Fruit fly (Drosophila melanogaster) whole organism, embryonic: ENCODE measurements around the gene CG6236.

Source experiments
- Atf6 ChIP-seq: fragments of 200-800 bp; sonication (Bioruptor generic); IDR thresholded peaks from 2 replicates; pipeline ENCODE4 v1.3.6; 2022; ENCODE audit warnings: missing biosample characterization, missing genetic modification characterization
- Bgb ChIP-seq: fragments of 200-800 bp; sonication (Bioruptor generic); IDR thresholded peaks from 2 replicates; pipeline ENCODE4 v1.3.6; 2022; ENCODE audit warnings: missing biosample characterization, missing genetic modification characterization; ENCODE audit not compliant: partially characterized antibody
- CG10979 ChIP-seq: fragments of 200-800 bp; sonication (Bioruptor generic); optimal IDR thresholded peaks from 2 replicates; lab custom pipeline; 2018; ENCODE audit warnings: missing biosample characterization, mild to moderate bottlenecking, missing genetic modification characterization, moderate library complexity
- CG1233 ChIP-seq: fragments of 200-800 bp; sonication (Bioruptor generic); optimal IDR thresholded peaks from 4 replicates; lab custom pipeline; 2018; ENCODE audit warnings: missing biosample characterization, mild to moderate bottlenecking, missing genetic modification characterization
- CG12659 ChIP-seq: fragments of 200-800 bp; sonication (Bioruptor generic); optimal IDR thresholded peaks from 3 replicates; lab custom pipeline; 2017; ENCODE audit warnings: mild to moderate bottlenecking, missing biosample characterization, missing genetic modification reagents, missing genetic modification characterization
- CG14710 ChIP-seq: fragments of 200-800 bp; sonication (Bioruptor generic); optimal IDR thresholded peaks from 3 replicates; lab custom pipeline; 2019; ENCODE audit warnings: missing biosample characterization, mild to moderate bottlenecking, missing genetic modification characterization, moderate library complexity
- CG15696 ChIP-seq: fragments of 200-800 bp; sonication (Bioruptor generic); optimal IDR thresholded peaks from 2 replicates; lab custom pipeline; 2019; ENCODE audit warnings: missing biosample characterization, mild to moderate bottlenecking, missing genetic modification characterization, moderate library complexity
- CG1602 ChIP-seq: fragments of 200-800 bp; sonication (Bioruptor generic); optimal IDR thresholded peaks from 3 replicates; lab custom pipeline; 2016; ENCODE audit warnings: missing biosample characterization, missing genetic modification characterization
- CG17568 ChIP-seq: fragments of 200-800 bp; sonication (Bioruptor generic); optimal IDR thresholded peaks from 2 replicates; lab custom pipeline; 2018; ENCODE audit warnings: missing biosample characterization, mild to moderate bottlenecking, missing genetic modification characterization, moderate library complexity
- CG18011 ChIP-seq: fragments of 200-800 bp; sonication (Bioruptor generic); optimal IDR thresholded peaks from 2 replicates; lab custom pipeline; 2017; ENCODE audit warnings: missing biosample characterization, missing genetic modification characterization, mild to moderate bottlenecking, moderate library complexity, missing genotype
- CG2889 ChIP-seq: fragments of 200-800 bp; sonication (Bioruptor generic); IDR thresholded peaks from 3 replicates; pipeline ENCODE4 v1.3.6; 2022; ENCODE audit warnings: missing biosample characterization, missing genetic modification characterization
- CG30403 ChIP-seq: fragments of 200-800 bp; sonication (Bioruptor generic); optimal IDR thresholded peaks from 3 replicates; lab custom pipeline; 2016; ENCODE audit warnings: missing biosample characterization, missing genetic modification characterization
- CG33557 ChIP-seq: fragments of 200-800 bp; sonication (Bioruptor generic); optimal IDR thresholded peaks from 2 replicates; lab custom pipeline; 2019; ENCODE audit warnings: missing biosample characterization, mild to moderate bottlenecking, missing genetic modification characterization, moderate library complexity
- CG3726 ChIP-seq: fragments of 200-800 bp; sonication (Bioruptor generic); IDR thresholded peaks from 3 replicates; pipeline ENCODE4, ENCODE4 v1.3.6; 2022; ENCODE audit warnings: missing biosample characterization, missing genetic modification characterization
- CG3847 ChIP-seq: fragments of 200-800 bp; sonication (Bioruptor generic); IDR thresholded peaks from 2 replicates; pipeline ENCODE4 v1.3.6; 2022; ENCODE audit warnings: missing biosample characterization, missing genetic modification characterization
- CG5953 ChIP-seq: fragments of 200-800 bp; sonication (Bioruptor generic); IDR thresholded peaks from 2 replicates; pipeline ENCODE4 v1.3.6; 2022; ENCODE audit warnings: missing biosample characterization, missing genetic modification characterization
- CG8290 ChIP-seq, 3 experiments: fragments of 200-800 bp; sonication (Bioruptor generic); optimal IDR thresholded peaks; 2 replicates each; lab custom pipeline; 2016 to 2019; ENCODE audit warnings: missing biosample characterization in 3 of 3, missing genetic modification characterization in 3 of 3, mild to moderate bottlenecking in 2 of 3, moderate library complexity in 1 of 3
- CG8765 ChIP-seq: fragments of 200-800 bp; sonication (Bioruptor generic); IDR thresholded peaks from 2 replicates; pipeline ENCODE4 v1.3.6; 2022; ENCODE audit warnings: missing biosample characterization, missing genetic modification characterization
- CG9437 ChIP-seq: fragments of 200-800 bp; sonication (Bioruptor generic); optimal IDR thresholded peaks from 2 replicates; lab custom pipeline; 2018; ENCODE audit warnings: missing biosample characterization, mild to moderate bottlenecking, missing genetic modification characterization
- Dip3 ChIP-seq: fragments of 200-800 bp; sonication (Bioruptor generic); optimal IDR thresholded peaks from 3 replicates; lab custom pipeline; 2016; ENCODE audit warnings: missing biosample characterization, missing genetic modification characterization
- Drgx ChIP-seq: fragments of 200-800 bp; sonication (Bioruptor generic); IDR thresholded peaks from 2 replicates; pipeline ENCODE4 v1.3.6; 2022; ENCODE audit warnings: missing biosample characterization, missing genetic modification characterization
- E2f1 ChIP-seq: fragments of 200-800 bp; sonication (Bioruptor generic); IDR thresholded peaks from 2 replicates; pipeline ENCODE4 v1.3.6; 2022; ENCODE audit warnings: missing biosample characterization, missing genetic modification characterization
- E2f2 ChIP-seq: fragments of 200-800 bp; sonication (Bioruptor generic); IDR thresholded peaks from 2 replicates; pipeline ENCODE4 v1.3.6; 2022; ENCODE audit warnings: missing biosample characterization, missing genetic modification characterization
- Eip74EF ChIP-seq, 2 experiments: fragments of 200-800 bp in 1 of 2; fragments of >200 bp in 1 of 2; sonication (Bioruptor generic) in 1 of 2; optimal IDR thresholded peaks; 2 replicates each; lab custom pipeline; 2017 to 2019; ENCODE audit warnings: missing biosample characterization in 2 of 2, missing genetic modification characterization in 2 of 2, mild to moderate bottlenecking in 1 of 2, moderate library complexity in 1 of 2
- Hmx ChIP-seq: fragments of 200-800 bp; sonication (Bioruptor generic); optimal IDR thresholded peaks from 2 replicates; lab custom pipeline; 2016; ENCODE audit warnings: missing biosample characterization, missing genetic modification characterization
- Hr39 ChIP-seq: fragments of >200 bp; optimal IDR thresholded peaks from 2 replicates; lab custom pipeline; 2017
- Nf-YA ChIP-seq: fragments of 200-800 bp; sonication (Bioruptor generic); IDR thresholded peaks from 2 replicates; pipeline ENCODE4 v1.3.6; 2022; ENCODE audit warnings: missing biosample characterization, missing genetic modification characterization
- Poxn ChIP-seq: fragments of 200-800 bp; sonication (Bioruptor generic); IDR thresholded peaks from 2 replicates; pipeline ENCODE4 v1.3.6; 2022; ENCODE audit warnings: missing biosample characterization, missing genetic modification characterization
- Xbp1 ChIP-seq: fragments of 200-800 bp; sonication (Bioruptor generic); optimal IDR thresholded peaks from 3 replicates; lab custom pipeline; 2016; ENCODE audit warnings: missing biosample characterization, mild to moderate bottlenecking, missing genetic modification characterization
- ac ChIP-seq: fragments of 200-800 bp; sonication (Bioruptor generic); optimal IDR thresholded peaks from 3 replicates; lab custom pipeline; 2017; ENCODE audit warnings: missing biosample characterization, mild to moderate bottlenecking, missing genetic modification characterization
- cas ChIP-seq: fragments of 200-800 bp; sonication (Bioruptor generic); IDR thresholded peaks from 2 replicates; pipeline ENCODE4 v1.3.6; 2022; ENCODE audit warnings: missing biosample characterization, missing genetic modification characterization
- chinmo ChIP-seq: fragments of 200-800 bp; sonication (Bioruptor generic); IDR thresholded peaks from 4 replicates; pipeline ENCODE4 v1.3.6; 2022; ENCODE audit warnings: missing biosample characterization, missing genetic modification characterization; ENCODE audit not compliant: partially characterized antibody
- ci ChIP-seq: fragments of 200-800 bp; sonication (Bioruptor generic); IDR thresholded peaks from 3 replicates; pipeline ENCODE4 v1.3.6; 2022; ENCODE audit warnings: missing biosample characterization, missing genetic modification characterization
- disco-r ChIP-seq: fragments of 200-800 bp; sonication (Bioruptor generic); optimal IDR thresholded peaks from 2 replicates; lab custom pipeline; 2016; ENCODE audit warnings: missing biosample characterization, missing genetic modification characterization
- en ChIP-seq: fragments of 200-800 bp; sonication (Bioruptor generic); optimal IDR thresholded peaks from 2 replicates; lab custom pipeline; 2016; ENCODE audit warnings: missing biosample characterization, missing genetic modification characterization
- exex ChIP-seq: fragments of 200-800 bp; sonication (Bioruptor generic); optimal IDR thresholded peaks from 4 replicates; lab custom pipeline; 2018; ENCODE audit warnings: missing biosample characterization, mild to moderate bottlenecking, missing genetic modification characterization, moderate library complexity
- gcm2 ChIP-seq: fragments of 200-800 bp; sonication (Bioruptor generic); optimal IDR thresholded peaks from 2 replicates; lab custom pipeline; 2016; ENCODE audit warnings: missing biosample characterization, missing genetic modification characterization
- grn ChIP-seq: fragments of 200-800 bp; sonication (Bioruptor generic); optimal IDR thresholded peaks from 3 replicates; lab custom pipeline; 2017; ENCODE audit warnings: missing biosample characterization, missing genetic modification characterization
- gro ChIP-seq: fragments of 200-800 bp; sonication (Bioruptor generic); optimal IDR thresholded peaks from 2 replicates; lab custom pipeline; 2016; ENCODE audit warnings: missing biosample characterization, missing genetic modification characterization
- hth ChIP-seq: fragments of >200 bp; optimal IDR thresholded peaks from 2 replicates; lab custom pipeline; 2017; ENCODE audit warnings: inconsistent platforms
- inv ChIP-seq: fragments of 200-800 bp; sonication (Bioruptor generic); IDR thresholded peaks from 2 replicates; pipeline ENCODE4 v1.3.6; 2022; ENCODE audit warnings: missing biosample characterization, missing genetic modification characterization; ENCODE audit not compliant: partially characterized antibody
- lbe ChIP-seq: fragments of 200-800 bp; sonication (Bioruptor generic); optimal IDR thresholded peaks from 2 replicates; lab custom pipeline; 2016; ENCODE audit warnings: missing biosample characterization, mild to moderate bottlenecking, missing genetic modification characterization
- pros ChIP-seq: fragments of 200-800 bp; sonication (Bioruptor generic); optimal IDR thresholded peaks from 3 replicates; lab custom pipeline; 2019; ENCODE audit warnings: missing biosample characterization, mild to moderate bottlenecking, missing genetic modification characterization, moderate library complexity
- ro ChIP-seq: fragments of 200-800 bp; sonication (Bioruptor generic); IDR thresholded peaks from 2 replicates; pipeline ENCODE4 v1.3.6; 2022; ENCODE audit warnings: missing biosample characterization, missing genetic modification characterization
- so ChIP-seq: fragments of 200-800 bp; sonication (Bioruptor generic); IDR thresholded peaks from 3 replicates; pipeline ENCODE4 v1.3.6; 2022; ENCODE audit warnings: missing biosample characterization, missing genetic modification characterization
- sug ChIP-seq: fragments of 200-800 bp; optimal IDR thresholded peaks from 2 replicates; lab custom pipeline; 2019; ENCODE audit warnings: missing biosample characterization, mild to moderate bottlenecking, missing genetic modification characterization, moderate library complexity
- toy ChIP-seq: fragments of 200-800 bp; sonication (Bioruptor generic); IDR thresholded peaks from 2 replicates; pipeline ENCODE4 v1.3.6; 2022; ENCODE audit warnings: missing biosample characterization, missing genetic modification characterization
- tup ChIP-seq: fragments of 200-800 bp; sonication (Bioruptor generic); optimal IDR thresholded peaks from 2 replicates; lab custom pipeline; 2016; ENCODE audit warnings: missing biosample characterization, mild to moderate bottlenecking, missing genetic modification characterization, moderate library complexity
- usp ChIP-seq: fragments of >200 bp; optimal IDR thresholded peaks from 2 replicates; lab custom pipeline; 2017; ENCODE audit warnings: missing biosample characterization, missing genetic modification characterization
- vvl ChIP-seq: fragments of 200-800 bp; sonication (Bioruptor generic); IDR thresholded peaks from 2 replicates; pipeline ENCODE4 v1.3.6; 2022; ENCODE audit warnings: missing biosample characterization, missing genetic modification characterization

Gene CG6236

DNA sequence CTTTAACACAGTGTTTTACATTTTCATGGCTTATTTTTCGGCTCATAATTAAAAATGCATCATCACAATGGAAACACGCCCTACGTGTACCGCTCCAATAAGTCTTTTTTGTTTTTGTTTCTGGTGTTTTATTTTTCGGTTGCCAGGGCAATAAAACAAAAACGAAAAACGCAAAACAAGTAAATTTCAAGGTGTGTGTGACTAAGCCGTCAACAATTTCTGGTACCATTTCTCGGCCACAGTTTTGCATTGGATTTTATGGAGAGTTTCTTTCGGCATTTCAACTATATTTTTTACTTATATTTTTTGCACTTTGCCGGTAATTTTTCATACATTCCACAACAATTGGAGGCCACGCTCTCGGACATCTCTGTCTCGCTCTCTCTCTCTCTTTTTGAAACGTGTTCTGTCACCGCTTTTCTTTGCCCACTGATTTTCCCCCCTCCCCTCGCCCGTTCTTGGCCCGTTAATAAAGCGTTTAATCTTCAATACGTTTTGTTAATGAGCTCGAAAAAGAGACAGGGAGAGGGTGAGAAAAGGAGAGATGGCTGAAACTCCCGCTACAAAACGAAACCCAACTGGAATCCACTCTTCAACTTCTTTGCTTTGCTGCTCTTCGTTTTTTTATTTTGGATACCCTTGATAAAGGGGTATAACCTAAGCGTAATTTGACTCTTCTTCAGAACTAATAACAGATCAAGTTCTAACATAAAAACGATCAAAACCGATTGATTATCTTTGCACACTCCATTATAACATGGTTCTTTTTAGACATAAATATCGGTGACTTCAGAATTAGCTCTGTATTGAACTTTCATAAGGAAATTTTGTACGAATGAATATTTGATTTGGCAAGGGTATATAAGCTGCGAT lies 34.8 kb downstream of the CG6236 start (continued):
- peak; percentile 45 for TF ChIP-seq CG30403 (GFP tag; lab: Kevin White, UChicago)
- no peak for TF ChIP-seq Xbp1 (GFP tag; lab: Kevin White, UChicago)
- no peak for TF ChIP-seq Nf-YA (GFP tag; lab: Robert Waterston, UW)
- no peak for TF ChIP-seq vvl (GFP tag; lab: Robert Waterston, UW)
- no peak for TF ChIP-seq E2f1
- TF ChIP-seq CG8290 (GFP tag; optimal IDR thresholded peaks at IDR 0.05; lab: Kevin White, UChicago): no peak
- TF ChIP-seq CG8290 (tag; optimal IDR thresholded peaks at IDR 0.05; lab: Kevin White, UChicago): no peak
- TF ChIP-seq CG8765: no peak
- no peak for TF ChIP-seq toy (GFP tag; lab: Robert Waterston, UW)
- no peak for TF ChIP-seq inv (GFP tag; lab: Robert Waterston, UW)
- no peak for TF ChIP-seq pros
- no peak for TF ChIP-seq CG33557 (GFP tag; lab: Kevin White, UChicago)
- TF ChIP-seq ac (GFP tag; lab: Kevin White, UChicago): no peak
- TF ChIP-seq Hr39 (lab: Kevin White, UChicago): no peak
- no peak for TF ChIP-seq CG3847 (GFP tag; lab: Robert Waterston, UW)
- TF ChIP-seq Bgb (GFP tag; lab: Robert Waterston, UW): no peak
- no peak for TF ChIP-seq disco-r (GFP tag; lab: Kevin White, UChicago)
- no peak for TF ChIP-seq CG12659 (GFP tag; lab: Kevin White, UChicago)
- TF ChIP-seq Atf6: no peak
- no peak for TF ChIP-seq Hmx (GFP tag; lab: Kevin White, UChicago)
- TF ChIP-seq CG15696 (tag; lab: Kevin White, UChicago): no peak
- no peak for TF ChIP-seq exex
- no peak for TF ChIP-seq CG14710 (tag; lab: Kevin White, UChicago)
- TF ChIP-seq CG1233 (GFP tag; lab: Kevin White, UChicago): no peak
- TF ChIP-seq CG1602 (GFP tag; lab: Kevin White, UChicago): no peak
- peak; percentile 25 for TF ChIP-seq CG10979
- TF ChIP-seq CG17568 (GFP tag; lab: Kevin White, UChicago): no peak
- no peak for TF ChIP-seq usp
- no peak for TF ChIP-seq sug (tag; lab: Kevin White, UChicago)
- TF ChIP-seq hth: no peak
- TF ChIP-seq E2f2: no peak
- TF ChIP-seq en: no peak
- no peak for TF ChIP-seq gcm2
- TF ChIP-seq gro (GFP tag; lab: Kevin White, UChicago): no peak
- TF ChIP-seq so (GFP tag; lab: Robert Waterston, UW): no peak
- peak; percentile 10 for TF ChIP-seq lbe (GFP tag; lab: Kevin White, UChicago)
- TF ChIP-seq CG2889: no peak
- TF ChIP-seq CG9437: no peak
- no peak for TF ChIP-seq Dip3 (GFP tag; lab: Kevin White, UChicago)
- no peak for TF ChIP-seq ci (GFP tag; lab: Robert Waterston, UW)
- TF ChIP-seq Drgx (GFP tag; lab: Robert Waterston, UW): no peak
- TF ChIP-seq Eip74EF (GFP tag; optimal IDR thresholded peaks at IDR 0.05; lab: Kevin White, UChicago): peak in 1 of 2 experiments; percentile 25
- no peak for TF ChIP-seq tup
- no peak for TF ChIP-seq CG18011 (GFP tag; lab: Kevin White, UChicago)
- no peak for TF ChIP-seq Poxn (GFP tag; lab: Robert Waterston, UW)
- no peak for TF ChIP-seq ro
- TF ChIP-seq cas (GFP tag; lab: Robert Waterston, UW): no peak
- TF ChIP-seq CG3726 (GFP tag; lab: Robert Waterston, UW): no peak
- no peak for TF ChIP-seq grn
- no peak for TF ChIP-seq CG5953 (GFP tag; lab: Robert Waterston, UW)
- TF ChIP-seq chinmo (GFP tag; lab: Robert Waterston, UW): no peak
